Worm (Caenorhabditis elegans) whole organism, L4 larva: ENCODE results near the gene ZK470.6.

Source experiments
- F10B5.3 ChIP-seq: sonication (generic microtip); optimal IDR thresholded peaks from 2 replicates; lab custom pipeline; 2016; ENCODE audit warnings: mild to moderate bottlenecking, missing genetic modification characterization, missing compliant biosample characterization
- F26F4.8 ChIP-seq: fragments of 200-800 bp; sonication (Bioruptor generic); conservative IDR thresholded peaks from 2 replicates; pipeline ENCODE4 v1.3.6; 2022; ENCODE audit warnings: missing genetic modification characterization, missing compliant biosample characterization
- F37D6.2 ChIP-seq: sonication (generic microtip); optimal IDR thresholded peaks from 2 replicates; lab custom pipeline; 2016; ENCODE audit warnings: mild to moderate bottlenecking, missing genetic modification characterization, missing compliant biosample characterization
- F49E8.2 ChIP-seq: sonication (generic microtip); optimal IDR thresholded peaks from 2 replicates; lab custom pipeline; 2016; ENCODE audit warnings: missing compliant biosample characterization, mild to moderate bottlenecking, missing genetic modification characterization, borderline replicate concordance
- R02D3.7 ChIP-seq: fragments of 150-350 bp; sonication (generic microtip); optimal IDR thresholded peaks from 3 replicates; lab custom pipeline; 2014; ENCODE audit warnings: missing biosample characterization, missing genetic modification characterization
- T26A8.4 ChIP-seq: fragments of 200-800 bp; sonication (Bioruptor generic); IDR thresholded peaks from 2 replicates; pipeline ENCODE4 v1.3.6; 2022; ENCODE audit warnings: missing genetic modification characterization, missing compliant biosample characterization
- Y105C5A.15 ChIP-seq: fragments of 200-800 bp; sonication (Bioruptor generic); IDR thresholded peaks from 2 replicates; pipeline ENCODE4 v1.3.6; 2022; ENCODE audit warnings: missing genetic modification characterization, missing compliant biosample characterization
- Y5F2A.4 ChIP-seq: fragments of 200-800 bp; sonication (Bioruptor generic); optimal IDR thresholded peaks from 2 replicates; lab custom pipeline; 2018; ENCODE audit warnings: mild to moderate bottlenecking, missing genetic modification characterization, missing compliant biosample characterization
- Y75B8A.6 ChIP-seq: fragments of 200-800 bp; sonication (Bioruptor generic); IDR thresholded peaks from 2 replicates; pipeline ENCODE4 v1.3.6; 2022; ENCODE audit warnings: missing genetic modification reagents, missing genetic modification characterization, missing compliant biosample characterization
- ZK337.2 ChIP-seq: fragments of 200-800 bp; sonication (Bioruptor generic); IDR thresholded peaks from 2 replicates; pipeline ENCODE4 v1.3.6; 2022; ENCODE audit warnings: missing genetic modification reagents, missing genetic modification characterization, missing compliant biosample characterization
- ZK546.5 ChIP-seq, 2 experiments: sonication (generic microtip); optimal IDR thresholded peaks; 2 replicates each; lab custom pipeline; 2017; ENCODE audit warnings: missing biosample characterization in 2 of 2, missing genetic modification characterization in 2 of 2
- aha-1 ChIP-seq: fragments of 150-350 bp; peaks from one replicate; lab custom pipeline; 2014; ENCODE audit warnings: missing biosample characterization, missing genetic modification characterization
- ama-1 ChIP-seq: fragments of 150-350 bp; optimal IDR thresholded peaks from 2 replicates; lab custom pipeline; 2014; ENCODE audit warnings: inconsistent platforms, mixed read lengths
- ceh-62 ChIP-seq: sonication (generic microtip); optimal IDR thresholded peaks from 2 replicates; lab custom pipeline; 2017; ENCODE audit warnings: missing biosample characterization, missing genetic modification characterization
- daf-19 ChIP-seq: fragments of 200-800 bp; sonication (Bioruptor generic); conservative IDR thresholded peaks from 2 replicates; pipeline ENCODE4 v1.3.6; 2022; ENCODE audit warnings: missing genetic modification characterization, missing compliant biosample characterization
- daf-8 ChIP-seq: fragments of 200-800 bp; sonication (Bioruptor generic); IDR thresholded peaks from 2 replicates; pipeline ENCODE4 v1.3.6; 2022; ENCODE audit warnings: missing genetic modification characterization, missing compliant biosample characterization
- dmd-6 ChIP-seq: fragments of 200-800 bp; sonication (Bioruptor generic); IDR thresholded peaks from 2 replicates; pipeline ENCODE4 v1.3.6; 2022; ENCODE audit warnings: missing genetic modification reagents, missing genetic modification characterization, missing compliant biosample characterization
- dmd-9 ChIP-seq: fragments of 200-800 bp; sonication (Bioruptor generic); IDR thresholded peaks from 2 replicates; pipeline ENCODE4 v1.3.6; 2022; ENCODE audit warnings: missing genetic modification reagents, missing genetic modification characterization, missing compliant biosample characterization
- dpl-1 ChIP-seq: fragments of 150-350 bp; optimal IDR thresholded peaks from 2 replicates; lab custom pipeline; 2014; ENCODE audit warnings: missing biosample characterization, missing genetic modification reagents, missing genetic modification characterization
- duxl-1 ChIP-seq: sonication (generic microtip); optimal IDR thresholded peaks from 2 replicates; lab custom pipeline; 2016; ENCODE audit warnings: mild to moderate bottlenecking, missing genetic modification characterization, moderate library complexity, missing compliant biosample characterization; ENCODE audit not compliant: poor library complexity
- egl-43 ChIP-seq: fragments of 200-800 bp; sonication (Bioruptor generic); IDR thresholded peaks from 2 replicates; pipeline ENCODE4 v1.3.6; 2022; ENCODE audit warnings: missing genetic modification reagents, missing genetic modification characterization, missing compliant biosample characterization
- fkh-10 ChIP-seq: fragments of 150-350 bp; optimal IDR thresholded peaks from 2 replicates; lab custom pipeline; 2014; ENCODE audit warnings: missing biosample characterization, missing genetic modification reagents, missing genetic modification characterization
- fos-1 ChIP-seq: fragments of 150-350 bp; optimal IDR thresholded peaks from 2 replicates; lab custom pipeline; 2014; ENCODE audit warnings: missing biosample characterization, missing genetic modification characterization
- gei-8 ChIP-seq: fragments of 200-800 bp; sonication (Bioruptor generic); optimal IDR thresholded peaks from 2 replicates; lab custom pipeline; 2018; ENCODE audit warnings: mild to moderate bottlenecking, missing genetic modification characterization, missing compliant biosample characterization
- jun-1 ChIP-seq: fragments of 150-350 bp; optimal IDR thresholded peaks from 2 replicates; lab custom pipeline; 2014; ENCODE audit warnings: missing biosample characterization, missing genetic modification reagents, missing genetic modification characterization
- lin-1 ChIP-seq: fragments of 200-800 bp; sonication (Bioruptor generic); IDR thresholded peaks from 2 replicates; pipeline ENCODE4 v1.3.6; 2022; ENCODE audit warnings: missing genetic modification reagents, missing genetic modification characterization, missing compliant biosample characterization
- lin-15B ChIP-seq: fragments of 150-350 bp; sonication (generic microtip); optimal IDR thresholded peaks from 3 replicates; lab custom pipeline; 2014; ENCODE audit warnings: missing biosample characterization, missing genetic modification characterization
- lin-29 ChIP-seq: fragments of 200-800 bp; sonication (Bioruptor generic); IDR thresholded peaks from 2 replicates; pipeline ENCODE4 v1.3.6; 2022; ENCODE audit warnings: missing genetic modification reagents, missing genetic modification characterization, missing compliant biosample characterization
- lir-3 ChIP-seq: sonication (generic microtip); optimal IDR thresholded peaks from 2 replicates; lab custom pipeline; 2016; ENCODE audit warnings: mild to moderate bottlenecking, missing genetic modification characterization, missing compliant biosample characterization
- madf-5 ChIP-seq, 2 experiments: fragments of 200-800 bp; sonication (Bioruptor generic); IDR thresholded peaks; 2 replicates each; pipeline ENCODE4 v1.3.6; 2022; ENCODE audit warnings: missing compliant biosample characterization in 2 of 2, missing genetic modification characterization in 2 of 2
- madf-9 ChIP-seq: fragments of 200-800 bp; sonication (Bioruptor generic); conservative IDR thresholded peaks from 2 replicates; pipeline ENCODE4 v1.3.6; 2022; ENCODE audit warnings: missing genetic modification reagents, missing genetic modification characterization, missing compliant biosample characterization
- mdl-1 ChIP-seq, 2 experiments: fragments of 150-350 bp in 1 of 2; sonication (generic microtip) in 1 of 2; optimal IDR thresholded peaks; 2 replicates each; lab custom pipeline; 2014 to 2017; ENCODE audit warnings: missing biosample characterization in 2 of 2, missing genetic modification characterization in 2 of 2
- nhr-10 ChIP-seq: fragments of 150-350 bp; optimal IDR thresholded peaks from 2 replicates; lab custom pipeline; 2014; ENCODE audit warnings: missing biosample characterization, missing genetic modification characterization
- nhr-11 ChIP-seq: fragments of 150-350 bp; optimal IDR thresholded peaks from 2 replicates; lab custom pipeline; 2014; ENCODE audit warnings: missing biosample characterization, missing genetic modification characterization
- nhr-28 ChIP-seq: fragments of 150-350 bp; optimal IDR thresholded peaks from 2 replicates; lab custom pipeline; 2014; ENCODE audit warnings: missing biosample characterization, missing genetic modification characterization
- nhr-42 ChIP-seq: fragments of 200-800 bp; sonication (Bioruptor generic); IDR thresholded peaks from 2 replicates; pipeline ENCODE4 v1.3.6; 2022; ENCODE audit warnings: missing genetic modification characterization, missing compliant biosample characterization
- nhr-48 ChIP-seq: sonication (generic microtip); optimal IDR thresholded peaks from 2 replicates; lab custom pipeline; 2016; ENCODE audit warnings: mild to moderate bottlenecking, missing genetic modification characterization, missing compliant biosample characterization
- nhr-6 ChIP-seq: fragments of 150-350 bp; optimal IDR thresholded peaks from 2 replicates; lab custom pipeline; 2014; ENCODE audit warnings: missing biosample characterization, missing genetic modification characterization
- pha-4 ChIP-seq, 2 experiments: fragments of 150-350 bp in 1 of 2; fragments of 200-800 bp in 1 of 2; sonication (Bioruptor generic) in 1 of 2; IDR thresholded peaks in 1 of 2; optimal IDR thresholded peaks in 1 of 2; 2 replicates each; pipeline versions ENCODE4 v1.3.6 to Lab custom; 2014 to 2022; ENCODE audit warnings: missing genetic modification characterization in 2 of 2, missing genetic modification reagents in 2 of 2, missing biosample characterization in 1 of 2, missing compliant biosample characterization in 1 of 2
- pqm-1 ChIP-seq: sonication (generic microtip); optimal IDR thresholded peaks from 2 replicates; lab custom pipeline; 2017; ENCODE audit warnings: missing biosample characterization, missing genetic modification characterization
- rbr-2 ChIP-seq: sonication (generic microtip); optimal IDR thresholded peaks from 2 replicates; lab custom pipeline; 2016; ENCODE audit warnings: missing genotype, missing genetic modification characterization, missing compliant biosample characterization
- saeg-2 ChIP-seq: fragments of 200-800 bp; sonication (Bioruptor generic); IDR thresholded peaks from 2 replicates; pipeline ENCODE4 v1.3.6; 2022; ENCODE audit warnings: missing genetic modification reagents, missing genetic modification characterization, missing compliant biosample characterization
- set-16 ChIP-seq: fragments of 200-800 bp; sonication (Bioruptor generic); IDR thresholded peaks from 2 replicates; pipeline ENCODE4 v1.3.6; 2022; ENCODE audit warnings: missing genetic modification reagents, missing genetic modification characterization, missing compliant biosample characterization
- skn-1 ChIP-seq: fragments of 150-350 bp; optimal IDR thresholded peaks from 2 replicates; lab custom pipeline; 2014; ENCODE audit warnings: missing biosample characterization, missing genetic modification characterization
- tra-1 ChIP-seq: fragments of 200-800 bp; sonication (Bioruptor generic); IDR thresholded peaks from 2 replicates; pipeline ENCODE4 v1.3.6; 2022; ENCODE audit warnings: missing genetic modification reagents, missing genetic modification characterization, missing compliant biosample characterization
- unc-39 ChIP-seq: sonication (generic microtip); optimal IDR thresholded peaks from 2 replicates; lab custom pipeline; 2017; ENCODE audit warnings: missing biosample characterization, missing genetic modification characterization
- unc-62 ChIP-seq, 3 experiments: fragments of 150-350 bp in 1 of 3; sonication (generic microtip); optimal IDR thresholded peaks in 2 of 3; peaks in 1 of 3; 1 replicate in 1 of 3; 2 replicates in 2 of 3; lab custom pipeline; 2014 to 2017; ENCODE audit warnings: missing biosample characterization in 3 of 3, missing genetic modification characterization in 3 of 3, missing genetic modification reagents in 3 of 3, missing genotype in 1 of 3
- vab-7 ChIP-seq: fragments of 200-800 bp; sonication (Bioruptor generic); IDR thresholded peaks from 2 replicates; pipeline ENCODE4 v1.3.6; 2022; ENCODE audit warnings: missing genetic modification reagents, missing genetic modification characterization, missing compliant biosample characterization
- zfp-2 ChIP-seq: sonication (generic microtip); optimal IDR thresholded peaks from 2 replicates; lab custom pipeline; 2016; ENCODE audit warnings: mild to moderate bottlenecking, missing genetic modification characterization, missing compliant biosample characterization
- zip-11 ChIP-seq: fragments of 200-800 bp; sonication (Bioruptor generic); IDR thresholded peaks from 2 replicates; pipeline ENCODE4 v1.3.6; 2022; ENCODE audit warnings: missing genetic modification characterization, missing compliant biosample characterization
- ztf-7 ChIP-seq: fragments of 150-350 bp; optimal IDR thresholded peaks from 2 replicates; lab custom pipeline; 2014; ENCODE audit warnings: missing biosample characterization, missing genetic modification characterization

The ZK470.6 gene

DNA sequence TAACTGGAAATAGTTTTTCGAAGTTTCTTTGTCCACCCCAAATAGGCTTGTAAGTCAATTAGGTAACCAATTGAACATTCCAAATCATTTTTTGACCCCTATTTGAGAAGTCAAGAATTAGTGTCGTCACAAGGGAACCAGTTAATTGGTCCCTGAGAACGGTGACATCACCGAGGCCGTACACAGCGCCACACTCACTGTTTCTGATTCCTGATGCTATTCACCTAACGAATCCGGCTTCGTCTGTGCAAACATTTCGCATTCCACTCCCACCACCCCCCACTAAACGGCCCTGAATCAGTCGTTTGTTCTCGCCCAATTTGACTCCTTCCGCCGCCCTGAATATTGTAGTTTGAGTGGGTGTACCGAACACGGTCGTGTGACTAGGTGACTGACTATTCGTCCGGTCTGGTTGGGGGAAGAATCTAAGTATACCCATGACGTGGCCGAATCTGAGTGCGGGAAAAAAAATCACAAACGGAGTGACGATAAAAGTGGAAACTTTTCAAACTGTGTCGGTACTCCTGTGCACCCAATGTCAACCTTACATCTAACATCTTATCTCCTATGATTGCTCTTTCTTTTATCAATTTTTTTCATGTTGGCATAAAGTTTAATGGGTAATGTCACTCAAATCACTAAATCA, 33.0 kb downstream of the ZK470.6 start:
- no peak for TF ChIP-seq skn-1 (tag; lab: Kevin White, UChicago)
- TF ChIP-seq lin-1 (GFP tag; lab: Robert Waterston, UW) = peak; percentile 14; the same call in 1 of the 2 replicates
- TF ChIP-seq Y105C5A.15 = no peak
- no peak for TF ChIP-seq fos-1 (tag; lab: Kevin White, UChicago)
- TF ChIP-seq nhr-48 (tag; lab: Kevin White, UChicago) = peak; percentile 35
- TF ChIP-seq ztf-7 (tag; lab: Kevin White, UChicago) = no peak
- no peak for TF ChIP-seq dmd-9 (GFP tag; lab: Robert Waterston, UW)
- TF ChIP-seq jun-1 (tag; lab: Kevin White, UChicago) = no peak
- no peak for TF ChIP-seq ceh-62 (tag; lab: Kevin White, UChicago)
- no peak for TF ChIP-seq daf-19 (GFP tag; lab: Robert Waterston, UW)
- TF ChIP-seq egl-43 (GFP tag; lab: Robert Waterston, UW) = 0 out of 2 replicates have a peak, but pooled peaks have one; percentile 52
- no peak for TF ChIP-seq daf-8
- no peak for TF ChIP-seq F49E8.2 (tag; lab: Kevin White, UChicago)
- no peak for TF ChIP-seq nhr-42 (GFP tag; lab: Robert Waterston, UW)
- TF ChIP-seq nhr-10 = no peak
- no peak for TF ChIP-seq madf-9 (GFP tag; lab: Robert Waterston, UW)
- peak; percentile 18; the same call in 1 of the 2 replicates for TF ChIP-seq T26A8.4
- no peak for TF ChIP-seq ama-1 (lab: Kevin White, UChicago)
- peak in 1 of 2 experiments; percentile 48 for TF ChIP-seq unc-62 (GFP tag; optimal IDR thresholded peaks at IDR 0.05 in 1 of 2; lab: Kevin White, UChicago)
- TF ChIP-seq unc-62 (tag; optimal IDR thresholded peaks at IDR 0.05; lab: Kevin White, UChicago) = no peak
- no peak for TF ChIP-seq F10B5.3 (tag; lab: Kevin White, UChicago)
- TF ChIP-seq mdl-1 (tag; optimal IDR thresholded peaks at IDR 0.05; lab: Kevin White, UChicago) = no peak
- TF ChIP-seq saeg-2 (GFP tag; lab: Robert Waterston, UW) = no peak
- TF ChIP-seq ZK337.2 = no peak
- TF ChIP-seq lir-3 (tag; lab: Kevin White, UChicago) = no peak
- TF ChIP-seq tra-1 = peak; percentile 6; the same call in 1 of the 2 replicates
- no peak for TF ChIP-seq fkh-10
- no peak for TF ChIP-seq gei-8
- no peak for TF ChIP-seq F26F4.8 (GFP tag; lab: Robert Waterston, UW)
- no peak for TF ChIP-seq Y75B8A.6 (GFP tag; lab: Robert Waterston, UW)
- TF ChIP-seq F37D6.2 (tag; lab: Kevin White, UChicago) = no peak
- TF ChIP-seq pha-4 (GFP tag; IDR thresholded peaks at IDR 0.05; lab: Robert Waterston, UW) = no peak
- TF ChIP-seq pha-4 (tag; optimal IDR thresholded peaks at IDR 0.05; lab: Kevin White, UChicago) = no peak
- no peak for TF ChIP-seq Y5F2A.4
- peak; percentile 23 for TF ChIP-seq nhr-28 (tag; lab: Kevin White, UChicago)
- TF ChIP-seq lin-29 = no peak
- TF ChIP-seq vab-7 (GFP tag; lab: Robert Waterston, UW) = no peak
- no peak for TF ChIP-seq lin-15B (tag; lab: Kevin White, UChicago)
- no peak for TF ChIP-seq zip-11 (GFP tag; lab: Robert Waterston, UW)
- no peak for TF ChIP-seq unc-39 (tag; lab: Kevin White, UChicago)
- peak; percentile 28 for TF ChIP-seq nhr-11 (tag; lab: Kevin White, UChicago)
- peak; percentile 10 for TF ChIP-seq duxl-1 (tag; lab: Kevin White, UChicago)
- peak; percentile 14; the same call in 1 of the 2 replicates for TF ChIP-seq set-16 (GFP tag; lab: Robert Waterston, UW)
- peak; percentile 61 for TF ChIP-seq pqm-1 (tag; lab: Kevin White, UChicago)
- TF ChIP-seq zfp-2 (tag; lab: Kevin White, UChicago) = no peak
- TF ChIP-seq rbr-2 (tag; lab: Kevin White, UChicago) = no peak
- peak; percentile 80 for TF ChIP-seq aha-1
- no peak for TF ChIP-seq R02D3.7 (tag; lab: Kevin White, UChicago)
- TF ChIP-seq dmd-6 = peak; percentile 87
- TF ChIP-seq dpl-1 (GFP tag; lab: Kevin White, UChicago) = no peak
- no peak for TF ChIP-seq nhr-6 (tag; lab: Kevin White, UChicago)
- no peak for TF ChIP-seq madf-5 (GFP tag; IDR thresholded peaks at IDR 0.05; lab: Robert Waterston, UW)
- no peak for TF ChIP-seq ZK546.5 (tag; optimal IDR thresholded peaks at IDR 0.05; lab: Kevin White, UChicago)
